Fruit fly (Drosophila melanogaster): ENCODE data around the gene smog.

smog gene

DNA sequence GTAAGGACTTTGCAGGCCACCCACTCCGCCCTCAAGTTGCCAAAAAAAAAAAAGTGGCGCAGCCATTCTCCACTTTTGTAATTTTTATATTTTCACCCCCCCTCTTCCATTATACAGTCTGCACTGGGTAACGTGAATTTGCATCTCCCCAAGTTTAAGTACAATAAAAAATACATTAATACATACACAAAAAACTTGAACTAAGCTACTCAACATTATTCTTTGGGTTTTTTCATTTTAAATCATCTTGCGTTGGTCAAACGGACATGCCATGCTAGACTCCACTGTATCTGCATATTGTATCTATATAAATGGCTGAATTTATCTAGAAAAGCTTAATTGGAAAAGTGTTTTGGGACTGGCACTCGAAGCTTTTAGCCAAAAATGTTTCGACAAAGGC, 8.8 kb downstream of the smog start (continued):
- TF ChIP-seq CG14965 (GFP tag; optimal IDR thresholded peaks at IDR 0.05; ENCODE audit: borderline replicate concordance) = no peak
- TF ChIP-seq zen (tag; optimal IDR thresholded peaks at IDR 0.05) = no peak
- no peak for TF ChIP-seq CG6683 (GFP tag; optimal IDR thresholded peaks at IDR 0.05)
- TF ChIP-seq CG4854 (GFP tag; optimal IDR thresholded peaks at IDR 0.05) = no peak
- 0 out of 3 replicates have a peak, but pooled peaks have one; percentile 50 for TF ChIP-seq CG7357 (GFP tag; IDR thresholded peaks at IDR 0.05)
- TF ChIP-seq ab (GFP tag; optimal IDR thresholded peaks at IDR 0.05) = no peak
- peak; percentile 42 for TF ChIP-seq phol (tag; optimal IDR thresholded peaks at IDR 0.05)
- no peak for TF ChIP-seq Neu2 (GFP tag; optimal IDR thresholded peaks at IDR 0.05; ENCODE audit: borderline replicate concordance)
- peak; percentile 6 for TF ChIP-seq Abd-B (GFP tag; optimal IDR thresholded peaks at IDR 0.05)
- no peak for TF ChIP-seq CG15479 (GFP tag; optimal IDR thresholded peaks at IDR 0.05)
- TF ChIP-seq Ets65A (GFP tag) = peak; percentile 51
- no peak for TF ChIP-seq slp2 (GFP tag; optimal IDR thresholded peaks at IDR 0.05)
- TF ChIP-seq bigmax (GFP tag; optimal IDR thresholded peaks at IDR 0.05) = no peak
- no peak for TF ChIP-seq klu (GFP tag; IDR thresholded peaks at IDR 0.05)
- no peak for TF ChIP-seq CG3847 (GFP tag; IDR thresholded peaks at IDR 0.05)
- no peak for TF ChIP-seq CG13624 (GFP tag; optimal IDR thresholded peaks at IDR 0.05)
- no peak for TF ChIP-seq PHDP (tag; optimal IDR thresholded peaks at IDR 0.05)
- TF ChIP-seq CG6791 (GFP tag; IDR thresholded peaks at IDR 0.05; ENCODE audit: partially characterized antibody) = no peak
- TF ChIP-seq ara (GFP tag; IDR thresholded peaks at IDR 0.05) = no peak
- no peak for TF ChIP-seq CG17568 (GFP tag; optimal IDR thresholded peaks at IDR 0.05)
- no peak for TF ChIP-seq gro (GFP tag; optimal IDR thresholded peaks at IDR 0.05)
- no peak for TF ChIP-seq ftz-f1 (GFP tag; optimal IDR thresholded peaks at IDR 0.05)
- no peak for TF ChIP-seq CG10959 (GFP tag; IDR thresholded peaks at IDR 0.05)
- TF ChIP-seq HHEX (GFP tag; optimal IDR thresholded peaks at IDR 0.05) = peak; percentile 7
- no peak for TF ChIP-seq CG10274 (GFP tag; optimal IDR thresholded peaks at IDR 0.05)
- peak; percentile 38; the same call in 1 of the 3 replicates for TF ChIP-seq Aef1 (GFP tag; IDR thresholded peaks at IDR 0.05)
- no peak for TF ChIP-seq zfh1 (GFP tag; IDR thresholded peaks at IDR 0.05)
- TF ChIP-seq CG12769 (tag; optimal IDR thresholded peaks at IDR 0.05) = no peak
- TF ChIP-seq CG10565 (GFP tag; optimal IDR thresholded peaks at IDR 0.05) = no peak
- TF ChIP-seq vvl (GFP tag; IDR thresholded peaks at IDR 0.05) = no peak; the same call in 1 of the 2 replicates
- no peak for TF ChIP-seq slou (GFP tag; optimal IDR thresholded peaks at IDR 0.05)
- TF ChIP-seq Eip74EF (GFP tag; optimal IDR thresholded peaks at IDR 0.05) = no peak
- peak; percentile 51 for TF ChIP-seq CG7372 (GFP tag; IDR thresholded peaks at IDR 0.05)
- no peak for TF ChIP-seq CG11398 (GFP tag; optimal IDR thresholded peaks at IDR 0.05)
- no peak for TF ChIP-seq Oaz (GFP tag; IDR thresholded peaks at IDR 0.05)
- TF ChIP-seq Xbp1 (GFP tag; optimal IDR thresholded peaks at IDR 0.05) = no peak
- TF ChIP-seq CG13123 (GFP tag; optimal IDR thresholded peaks at IDR 0.05) = no peak

DNA sequence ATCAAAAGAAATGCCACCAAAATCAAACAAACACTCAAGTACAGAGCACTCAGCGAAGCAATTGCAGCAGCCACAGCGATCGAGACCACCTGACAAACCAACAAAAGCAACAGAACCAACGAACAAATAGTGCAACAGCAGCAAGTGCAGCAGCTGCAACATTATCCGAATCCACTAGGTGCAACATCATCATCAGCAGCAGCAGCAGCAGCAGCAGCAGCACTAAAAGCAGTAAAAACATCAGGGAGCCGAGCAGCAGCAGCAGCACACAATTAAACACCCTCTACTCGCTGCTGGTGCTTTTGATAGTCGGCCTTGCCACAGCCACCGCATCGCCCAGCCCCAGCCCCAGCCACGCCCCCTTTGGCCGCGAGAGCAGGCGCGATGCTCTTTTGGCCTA, 12.7 kb downstream of the smog start:
- TF ChIP-seq Ets65A (GFP tag) = peak; percentile 20
- peak in 1 of 2 experiments; percentile 55 for TF ChIP-seq Dfd (GFP tag; optimal IDR thresholded peaks at IDR 0.05)
- TF ChIP-seq pfk (GFP tag; optimal IDR thresholded peaks at IDR 0.05) = no peak
- no peak for TF ChIP-seq schlank (tag; optimal IDR thresholded peaks at IDR 0.05)

DNA sequence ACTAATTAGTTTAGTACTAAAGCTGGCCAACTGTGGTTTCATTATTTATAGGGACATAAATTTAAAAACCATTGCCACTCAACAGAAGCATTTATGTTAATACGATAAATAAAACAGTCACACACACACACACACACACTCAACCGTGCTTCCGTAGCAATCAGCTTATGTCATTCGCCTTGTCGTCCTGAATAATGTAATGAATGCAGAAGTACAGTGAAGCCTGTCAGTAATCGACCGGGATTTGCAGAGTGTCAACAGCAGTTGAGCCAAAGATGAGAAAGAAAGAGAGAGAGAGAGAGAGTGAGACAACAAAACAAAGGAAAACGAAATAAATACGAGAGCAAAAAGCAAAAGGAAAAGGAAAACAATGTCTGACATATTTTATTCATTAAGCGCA, 15.7 kb downstream of the smog start:
- TF ChIP-seq CG18011 (GFP tag; optimal IDR thresholded peaks at IDR 0.05) = peak; percentile 58
- TF ChIP-seq Oli (tag; optimal IDR thresholded peaks at IDR 0.05) = no peak
- peak; percentile 57 for TF ChIP-seq grau (tag; optimal IDR thresholded peaks at IDR 0.05)
- no peak for TF ChIP-seq CG4617 (GFP tag; optimal IDR thresholded peaks at IDR 0.05; ENCODE audit: borderline replicate concordance)
- TF ChIP-seq CkIIα-i1 (GFP tag; IDR thresholded peaks at IDR 0.05) = no peak
